Worm (Caenorhabditis elegans): ENCODE results near the gene sri-38.
"Not testable (repeated sequence)": the region's sequence is repeated elsewhere in the genome, so short reads cannot be mapped to it uniquely, and the experiment has no call there.

- not testable (repeated sequence) for TF ChIP-seq klf-2, ref-1 (GFP tag; conservative IDR thresholded peaks at IDR 0.05)
Measured at ce11 chrII:2600176-2600575, 10.5 kb upstream of the sri-38 start, which contains the start of gene F33H12.1.
